Fruit fly (Drosophila melanogaster): ENCODE measurements around the gene Tango10.

Tango10 gene

DNA sequence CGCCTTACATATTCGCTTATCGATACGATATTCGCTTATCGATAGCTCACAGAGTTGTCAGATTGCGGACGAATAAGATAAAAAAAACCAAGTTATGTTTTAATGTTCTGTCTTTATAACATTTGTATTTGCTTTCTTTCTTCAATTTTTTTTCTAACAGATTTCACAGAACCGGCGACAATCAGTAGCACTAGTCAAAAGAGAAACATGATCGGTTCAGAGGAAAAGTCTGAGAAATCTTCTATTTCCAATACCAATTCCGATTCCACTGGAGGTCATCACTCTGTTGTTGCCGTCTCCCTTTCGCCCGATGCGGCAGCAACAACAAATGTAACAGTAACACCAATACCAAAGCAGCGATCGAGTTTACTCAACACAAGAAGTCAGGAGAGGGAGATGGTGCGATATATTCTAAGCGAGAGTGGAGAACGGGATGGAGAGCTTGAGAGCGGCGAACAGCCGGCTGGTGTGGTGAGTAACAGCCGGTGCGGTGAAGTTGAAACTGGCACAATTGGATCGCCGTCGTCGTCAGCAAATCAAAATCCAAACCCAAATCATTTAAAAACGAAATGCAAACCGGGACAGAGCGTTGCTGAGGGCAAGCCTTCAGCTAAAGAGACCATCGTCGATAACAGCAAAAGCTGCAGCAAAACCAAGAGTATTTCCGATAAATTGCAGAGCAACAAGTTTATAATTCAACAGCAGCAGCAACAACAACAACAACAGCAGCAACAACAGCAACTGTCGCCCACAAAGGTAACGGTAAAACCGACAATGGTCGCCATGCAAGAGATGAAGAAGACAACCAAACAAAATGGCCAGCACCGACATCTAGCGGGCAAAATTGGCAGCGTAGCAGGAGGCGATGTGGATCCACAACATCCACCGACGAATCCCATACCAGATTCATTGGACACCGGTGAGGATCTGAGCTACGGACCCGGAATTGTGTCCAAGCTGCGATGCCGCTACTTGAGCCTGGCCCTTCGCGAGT is 38.2 kb upstream of the Tango10 start (continued):
- TF ChIP-seq maf-S (GFP tag; optimal IDR thresholded peaks at IDR 0.05) (peak; percentile 66), gsb-n (tag; optimal IDR thresholded peaks at IDR 0.05) (no peak), sug (tag; optimal IDR thresholded peaks at IDR 0.05) (peak; percentile 75), Chrac-16 (GFP tag; optimal IDR thresholded peaks at IDR 0.05) (peak; percentile 60), Awh (GFP tag; IDR thresholded peaks at IDR 0.05) (0 out of 2 replicates have a peak, but pooled peaks have one; percentile 22), Hey (tag; optimal IDR thresholded peaks at IDR 0.05) (no peak), CG10979 (tag; optimal IDR thresholded peaks at IDR 0.05) (peak; percentile 35), tgo (GFP tag; IDR thresholded peaks at IDR 0.05) (peak; percentile 19; the same call in 1 of the 3 replicates), schlank (tag; optimal IDR thresholded peaks at IDR 0.05) (no peak), CG43689 (GFP tag; IDR thresholded peaks at IDR 0.05) (no peak), CG31365 (tag; optimal IDR thresholded peaks at IDR 0.05) (no peak), insv (GFP tag; optimal IDR thresholded peaks at IDR 0.05) (peak in 1 of 2 experiments; percentile 31), seq (GFP tag; IDR thresholded peaks at IDR 0.05) (peak; percentile 12; the same call in 1 of the 2 replicates), her (GFP tag; optimal IDR thresholded peaks at IDR 0.05) (peak; percentile 55), CG11560 (tag; IDR thresholded peaks at IDR 0.05) (0 out of 3 replicates have a peak, but pooled peaks have one; percentile 15), dm (GFP tag; optimal IDR thresholded peaks at IDR 0.05) (peak; percentile 35), pan (optimal IDR thresholded peaks at IDR 0.05) (no peak), pan (GFP tag; optimal IDR thresholded peaks at IDR 0.05 in 1 of 2, IDR thresholded peaks at IDR 0.05 in 1 of 2) (no peak), MBD-R2 (GFP tag; IDR thresholded peaks at IDR 0.05) (peak; percentile 47; the same call in 1 of the 2 replicates), HmgD (GFP tag; optimal IDR thresholded peaks at IDR 0.05) (peak; percentile 49), crp (GFP tag; optimal IDR thresholded peaks at IDR 0.05) (peak in 1 of 2 experiments; percentile 23), trem (tag; optimal IDR thresholded peaks at IDR 0.05) (peak; percentile 38), jumu (GFP tag; optimal IDR thresholded peaks at IDR 0.05) (peak; percentile 63), Ptx1 (GFP tag; IDR thresholded peaks at IDR 0.05) (peak; percentile 60), cas (GFP tag; IDR thresholded peaks at IDR 0.05) (no peak), slp2 (GFP tag; optimal IDR thresholded peaks at IDR 0.05) (peak; percentile 18), E2f2 (GFP tag; IDR thresholded peaks at IDR 0.05) (peak; percentile 88), Mrtf (GFP tag; IDR thresholded peaks at IDR 0.05) (no peak), oc (tag; optimal IDR thresholded peaks at IDR 0.05) (no peak), HHEX (GFP tag; optimal IDR thresholded peaks at IDR 0.05) (peak; percentile 67), sim (GFP tag; IDR thresholded peaks at IDR 0.05) (no peak), sob (GFP tag; IDR thresholded peaks at IDR 0.05) (peak; percentile 58), CG10209 (GFP tag; optimal IDR thresholded peaks at IDR 0.05) (peak; percentile 36), run (tag; optimal IDR thresholded peaks at IDR 0.05) (no peak), CG9727 (GFP tag; optimal IDR thresholded peaks at IDR 0.05) (peak; percentile 34), Dbx (GFP tag; IDR thresholded peaks at IDR 0.05) (peak; percentile 63; the same call in 2 of the 3 replicates), grn (GFP tag; optimal IDR thresholded peaks at IDR 0.05) (peak; percentile 65), CG12071 (GFP tag; optimal IDR thresholded peaks at IDR 0.05) (peak; percentile 16), CG8765 (GFP tag; IDR thresholded peaks at IDR 0.05) (no peak), Hmr (GFP tag; optimal IDR thresholded peaks at IDR 0.05) (peak; percentile 70), chif (GFP tag; optimal IDR thresholded peaks at IDR 0.05) (peak; percentile 41 to 56), slbo (GFP tag; IDR thresholded peaks at IDR 0.05) (peak; percentile 62), tll (GFP tag; optimal IDR thresholded peaks at IDR 0.05) (peak in 1 of 2 experiments; percentile 84), sd (tag; optimal IDR thresholded peaks at IDR 0.05) (peak; percentile 60), CG11696 (GFP tag; IDR thresholded peaks at IDR 0.05) (no peak), Eip74EF (GFP tag; optimal IDR thresholded peaks at IDR 0.05) (peak in 1 of 2 experiments; percentile 52), CG34224 (GFP tag; IDR thresholded peaks at IDR 0.05; ENCODE audit: partially characterized antibody) (peak; percentile 50; the same call in 2 of the 3 replicates), CG7271 (tag; optimal IDR thresholded peaks at IDR 0.05) (no peak)
